Fruit fly (Drosophila melanogaster): ENCODE results near the gene vari.

vari gene

dm6 chr2L:20837885-20838284, 41.0 kb upstream of the vari start, which contains the start of gene Spn38F:
Spn38F (minus strand) TSS chr2L:20837985.
- TF ChIP-seq CG9139 (GFP tag; optimal IDR thresholded peaks at IDR 0.05) = no peak
- TF ChIP-seq CG6792 (GFP tag; optimal IDR thresholded peaks at IDR 0.05) = no peak
- no peak for TF ChIP-seq CG8632 (GFP tag; optimal IDR thresholded peaks at IDR 0.05)
- TF ChIP-seq CG11762 (GFP tag; optimal IDR thresholded peaks at IDR 0.05; ENCODE audit: insufficient read depth) = no peak
- no peak for TF ChIP-seq achi (GFP tag; optimal IDR thresholded peaks at IDR 0.05)
- TF ChIP-seq CG10669 (GFP tag; optimal IDR thresholded peaks at IDR 0.05) = no peak
- no peak for TF ChIP-seq CG8319 (GFP tag; optimal IDR thresholded peaks at IDR 0.05)
- TF ChIP-seq CG3032 (tag; optimal IDR thresholded peaks at IDR 0.05) = no peak
- TF ChIP-seq Met (GFP tag; optimal IDR thresholded peaks at IDR 0.05) = no peak
- no peak for TF ChIP-seq Ets96B (tag; optimal IDR thresholded peaks at IDR 0.05)
- TF ChIP-seq pdm3 (GFP tag; optimal IDR thresholded peaks at IDR 0.05) = no peak
- no peak for TF ChIP-seq Blimp-1 (GFP tag; optimal IDR thresholded peaks at IDR 0.05)

- no peak for TF ChIP-seq CG6163 (GFP tag; IDR thresholded peaks at IDR 0.05)
- no peak for TF ChIP-seq Sox15 (GFP tag; optimal IDR thresholded peaks at IDR 0.05)
- no peak for TF ChIP-seq salr (GFP tag; optimal IDR thresholded peaks at IDR 0.05)
- TF ChIP-seq CG11902 (GFP tag; optimal IDR thresholded peaks at IDR 0.05) = no peak
- TF ChIP-seq cyc (GFP tag; optimal IDR thresholded peaks at IDR 0.05) = no peak
- TF ChIP-seq CG3032 (tag; optimal IDR thresholded peaks at IDR 0.05) = no peak
- TF ChIP-seq spab (GFP tag; optimal IDR thresholded peaks at IDR 0.05) = no peak
- TF ChIP-seq CG6808 (GFP tag; optimal IDR thresholded peaks at IDR 0.05) = no peak
Observed at dm6 chr2L:20835501-20835900, 38.7 kb upstream of the vari start, which contains the start of gene Oseg5. Oseg5 (minus strand) TSS chr2L:20835840.

dm6 chr2L:20831060-20831459, 34.2 kb upstream of the vari start, which contains the start of gene CG31674:
CG31674 (plus strand) TSS chr2L:20831262.
- TF ChIP-seq Smox (GFP tag; optimal IDR thresholded peaks at IDR 0.05) (no peak), esn (GFP tag; optimal IDR thresholded peaks at IDR 0.05) (no peak), CG6808 (GFP tag; optimal IDR thresholded peaks at IDR 0.05) (no peak), CG11294 (GFP tag; IDR thresholded peaks at IDR 0.05) (no peak), CG15336 (GFP tag; IDR thresholded peaks at IDR 0.05) (no peak), vri (GFP tag; optimal IDR thresholded peaks at IDR 0.05) (peak; percentile 6), Blimp-1 (GFP tag; optimal IDR thresholded peaks at IDR 0.05) (no peak), Sox102F (GFP tag; optimal IDR thresholded peaks at IDR 0.05) (no peak)

- peak; percentile 6 for TF ChIP-seq CG8632 (GFP tag; optimal IDR thresholded peaks at IDR 0.05)
- TF ChIP-seq Eip78C (GFP tag) = peak; percentile 50
- peak; percentile 34 for TF ChIP-seq vri (GFP tag; optimal IDR thresholded peaks at IDR 0.05)
- TF ChIP-seq acj6 (GFP tag; optimal IDR thresholded peaks at IDR 0.05) = no peak
- TF ChIP-seq CG10631 (GFP tag; optimal IDR thresholded peaks at IDR 0.05) = peak; percentile 22
- no peak for TF ChIP-seq dsx (GFP tag; optimal IDR thresholded peaks at IDR 0.05; ENCODE audit: poor library complexity, severe bottlenecking)
- peak; percentile 34 for TF ChIP-seq esn (GFP tag; optimal IDR thresholded peaks at IDR 0.05)
- TF ChIP-seq OdsH (GFP tag; optimal IDR thresholded peaks at IDR 0.05) = peak; percentile 24
- peak; percentile 9 for TF ChIP-seq topi (GFP tag; optimal IDR thresholded peaks at IDR 0.05)
- peak; percentile 2 for TF ChIP-seq Eip75B (GFP tag; optimal IDR thresholded peaks at IDR 0.05)
- no peak for TF ChIP-seq Eip93F (GFP tag; optimal IDR thresholded peaks at IDR 0.05)
- peak; percentile 23 for TF ChIP-seq pdm3 (GFP tag; optimal IDR thresholded peaks at IDR 0.05)
- no peak for TF ChIP-seq CG3919 (GFP tag; optimal IDR thresholded peaks at IDR 0.05)
- peak; percentile 6 for TF ChIP-seq Hr4 (GFP tag; optimal IDR thresholded peaks at IDR 0.05)
- peak; percentile 7 for TF ChIP-seq Met (GFP tag; optimal IDR thresholded peaks at IDR 0.05)
- peak; percentile 18 for TF ChIP-seq Smox (GFP tag; optimal IDR thresholded peaks at IDR 0.05)
- TF ChIP-seq cyc (GFP tag; optimal IDR thresholded peaks at IDR 0.05) = peak; percentile 32
Observed at dm6 chr2L:20829755-20830396, 33.0 kb upstream of the vari start.
